Worm (Caenorhabditis elegans): ENCODE data around the gene faah-2.

ce11 chrIV:8189667-8190066, 37.4 kb downstream of the faah-2 start:
- no peak for TF ChIP-seq dao-5 (tag; optimal IDR thresholded peaks at IDR 0.05)
- no peak for TF ChIP-seq him-1 (tag; optimal IDR thresholded peaks at IDR 0.05)
- TF ChIP-seq W03F9.2 (tag; optimal IDR thresholded peaks at IDR 0.05): no peak
